Worm (Caenorhabditis elegans) whole organism, L4 larva: ENCODE data around the gene nhr-84.

Source experiments
- F10B5.3 ChIP-seq: sonication (generic microtip); optimal IDR thresholded peaks from 2 replicates; lab custom pipeline; 2016; ENCODE audit warnings: mild to moderate bottlenecking, missing genetic modification characterization, missing compliant biosample characterization
- F26F4.8 ChIP-seq: fragments of 200-800 bp; sonication (Bioruptor generic); conservative IDR thresholded peaks from 2 replicates; pipeline ENCODE4 v1.3.6; 2022; ENCODE audit warnings: missing genetic modification characterization, missing compliant biosample characterization
- Y105C5A.15 ChIP-seq: fragments of 200-800 bp; sonication (Bioruptor generic); IDR thresholded peaks from 2 replicates; pipeline ENCODE4 v1.3.6; 2022; ENCODE audit warnings: missing genetic modification characterization, missing compliant biosample characterization
- Y5F2A.4 ChIP-seq: fragments of 200-800 bp; sonication (Bioruptor generic); optimal IDR thresholded peaks from 2 replicates; lab custom pipeline; 2018; ENCODE audit warnings: mild to moderate bottlenecking, missing genetic modification characterization, missing compliant biosample characterization
- ZK337.2 ChIP-seq: fragments of 200-800 bp; sonication (Bioruptor generic); IDR thresholded peaks from 2 replicates; pipeline ENCODE4 v1.3.6; 2022; ENCODE audit warnings: missing genetic modification reagents, missing genetic modification characterization, missing compliant biosample characterization
- arid-1 ChIP-seq: fragments of 200-800 bp; sonication (Bioruptor generic); conservative IDR thresholded peaks from 2 replicates; pipeline ENCODE4 v1.3.6; 2022; ENCODE audit warnings: missing genetic modification reagents, missing genetic modification characterization, missing compliant biosample characterization
- ceh-44 ChIP-seq: fragments of 200-800 bp; sonication (Bioruptor generic); IDR thresholded peaks from 2 replicates; pipeline ENCODE4 v1.3.6; 2022; ENCODE audit warnings: missing genetic modification reagents, missing genetic modification characterization, missing compliant biosample characterization
- ceh-82 ChIP-seq: sonication (generic microtip); optimal IDR thresholded peaks from 2 replicates; lab custom pipeline; 2017; ENCODE audit warnings: missing biosample characterization, missing genetic modification characterization
- ctbp-1 ChIP-seq: fragments of 200-800 bp; sonication (Bioruptor generic); IDR thresholded peaks from 2 replicates; pipeline ENCODE4 v1.3.6; 2022; ENCODE audit warnings: missing genetic modification reagents, missing genetic modification characterization, missing compliant biosample characterization
- daf-12 ChIP-seq: fragments of 150-350 bp; optimal IDR thresholded peaks from 2 replicates; lab custom pipeline; 2014; ENCODE audit warnings: missing biosample characterization, missing genetic modification reagents, missing genetic modification characterization
- daf-16 ChIP-seq, 3 experiments: sonication (generic microtip); optimal IDR thresholded peaks; 2 replicates each; lab custom pipeline; 2016 to 2017; ENCODE audit warnings: missing genetic modification characterization in 3 of 3, missing genetic modification reagents in 3 of 3, mild to moderate bottlenecking in 2 of 3, missing compliant biosample characterization in 2 of 3, missing biosample characterization in 1 of 3, moderate library complexity in 1 of 3
- daf-8 ChIP-seq: fragments of 200-800 bp; sonication (Bioruptor generic); IDR thresholded peaks from 2 replicates; pipeline ENCODE4 v1.3.6; 2022; ENCODE audit warnings: missing genetic modification characterization, missing compliant biosample characterization
- dmd-6 ChIP-seq: fragments of 200-800 bp; sonication (Bioruptor generic); IDR thresholded peaks from 2 replicates; pipeline ENCODE4 v1.3.6; 2022; ENCODE audit warnings: missing genetic modification reagents, missing genetic modification characterization, missing compliant biosample characterization
- dpl-1 ChIP-seq: fragments of 150-350 bp; optimal IDR thresholded peaks from 2 replicates; lab custom pipeline; 2014; ENCODE audit warnings: missing biosample characterization, missing genetic modification reagents, missing genetic modification characterization
- fos-1 ChIP-seq: fragments of 150-350 bp; optimal IDR thresholded peaks from 2 replicates; lab custom pipeline; 2014; ENCODE audit warnings: missing biosample characterization, missing genetic modification characterization
- hlh-30 ChIP-seq: sonication (generic microtip); optimal IDR thresholded peaks from 2 replicates; lab custom pipeline; 2017; ENCODE audit warnings: antibody characterized with exemption, mild to moderate bottlenecking, missing genetic modification characterization, missing compliant biosample characterization; ENCODE audit not compliant: insufficient read depth
- jun-1 ChIP-seq: fragments of 150-350 bp; optimal IDR thresholded peaks from 2 replicates; lab custom pipeline; 2014; ENCODE audit warnings: missing biosample characterization, missing genetic modification reagents, missing genetic modification characterization
- lim-7 ChIP-seq: fragments of 200-800 bp; sonication (Bioruptor generic); IDR thresholded peaks from 2 replicates; pipeline ENCODE4 v1.3.6; 2022; ENCODE audit warnings: missing genetic modification characterization, missing compliant biosample characterization
- lin-1 ChIP-seq: fragments of 200-800 bp; sonication (Bioruptor generic); IDR thresholded peaks from 2 replicates; pipeline ENCODE4 v1.3.6; 2022; ENCODE audit warnings: missing genetic modification reagents, missing genetic modification characterization, missing compliant biosample characterization
- lin-29 ChIP-seq: fragments of 200-800 bp; sonication (Bioruptor generic); IDR thresholded peaks from 2 replicates; pipeline ENCODE4 v1.3.6; 2022; ENCODE audit warnings: missing genetic modification reagents, missing genetic modification characterization, missing compliant biosample characterization
- lsy-2 ChIP-seq, 2 experiments: fragments of 150-350 bp in 1 of 2; sonication (generic microtip) in 1 of 2; optimal IDR thresholded peaks; 2 replicates each; lab custom pipeline; 2014 to 2017; ENCODE audit warnings: missing biosample characterization in 2 of 2, missing genetic modification characterization in 2 of 2
- madf-5 ChIP-seq, 2 experiments: fragments of 200-800 bp; sonication (Bioruptor generic); IDR thresholded peaks; 2 replicates each; pipeline ENCODE4 v1.3.6; 2022; ENCODE audit warnings: missing compliant biosample characterization in 2 of 2, missing genetic modification characterization in 2 of 2
- mdt-29 ChIP-seq: fragments of 200-800 bp; sonication (Bioruptor generic); IDR thresholded peaks from 2 replicates; pipeline ENCODE4 v1.3.6; 2022; ENCODE audit warnings: missing genetic modification reagents, missing genetic modification characterization, missing compliant biosample characterization
- mxl-3 ChIP-seq: fragments of 200-800 bp; sonication (Bioruptor generic); optimal IDR thresholded peaks from 2 replicates; lab custom pipeline; 2018; ENCODE audit warnings: mild to moderate bottlenecking, missing genetic modification characterization, missing compliant biosample characterization
- nhr-10 ChIP-seq: fragments of 150-350 bp; optimal IDR thresholded peaks from 2 replicates; lab custom pipeline; 2014; ENCODE audit warnings: missing biosample characterization, missing genetic modification characterization
- nhr-102 ChIP-seq: sonication (generic microtip); optimal IDR thresholded peaks from 2 replicates; lab custom pipeline; 2016; ENCODE audit warnings: mild to moderate bottlenecking, missing genetic modification characterization, moderate library complexity, missing compliant biosample characterization
- nhr-111 ChIP-seq: fragments of 200-800 bp; sonication (Bioruptor generic); optimal IDR thresholded peaks from 2 replicates; lab custom pipeline; 2018; ENCODE audit warnings: mild to moderate bottlenecking, missing genetic modification characterization, missing compliant biosample characterization
- nhr-28 ChIP-seq: fragments of 150-350 bp; optimal IDR thresholded peaks from 2 replicates; lab custom pipeline; 2014; ENCODE audit warnings: missing biosample characterization, missing genetic modification characterization
- nhr-42 ChIP-seq: fragments of 200-800 bp; sonication (Bioruptor generic); IDR thresholded peaks from 2 replicates; pipeline ENCODE4 v1.3.6; 2022; ENCODE audit warnings: missing genetic modification characterization, missing compliant biosample characterization
- nhr-76 ChIP-seq: fragments of 150-350 bp; optimal IDR thresholded peaks from 2 replicates; lab custom pipeline; 2014; ENCODE audit warnings: missing biosample characterization, missing genetic modification characterization
- nhr-77 ChIP-seq: fragments of 150-350 bp; optimal IDR thresholded peaks from 2 replicates; lab custom pipeline; 2014; ENCODE audit warnings: missing biosample characterization, missing genetic modification characterization
- php-3 ChIP-seq: fragments of 200-800 bp; sonication (Bioruptor generic); IDR thresholded peaks from 2 replicates; pipeline ENCODE4 v1.3.6; 2022; ENCODE audit warnings: missing genetic modification reagents, missing genetic modification characterization, missing compliant biosample characterization
- pqm-1 ChIP-seq: sonication (generic microtip); optimal IDR thresholded peaks from 2 replicates; lab custom pipeline; 2017; ENCODE audit warnings: missing biosample characterization, missing genetic modification characterization
- saeg-2 ChIP-seq: fragments of 200-800 bp; sonication (Bioruptor generic); IDR thresholded peaks from 2 replicates; pipeline ENCODE4 v1.3.6; 2022; ENCODE audit warnings: missing genetic modification reagents, missing genetic modification characterization, missing compliant biosample characterization
- set-16 ChIP-seq: fragments of 200-800 bp; sonication (Bioruptor generic); IDR thresholded peaks from 2 replicates; pipeline ENCODE4 v1.3.6; 2022; ENCODE audit warnings: missing genetic modification reagents, missing genetic modification characterization, missing compliant biosample characterization
- skn-1 ChIP-seq: fragments of 150-350 bp; optimal IDR thresholded peaks from 2 replicates; lab custom pipeline; 2014; ENCODE audit warnings: missing biosample characterization, missing genetic modification characterization
- snpc-4 ChIP-seq: fragments of 150-350 bp; optimal IDR thresholded peaks from 2 replicates; lab custom pipeline; 2014; ENCODE audit warnings: missing biosample characterization, missing genetic modification characterization
- spr-1 ChIP-seq: sonication (generic microtip); optimal IDR thresholded peaks from 2 replicates; lab custom pipeline; 2016; ENCODE audit warnings: mild to moderate bottlenecking, missing genetic modification characterization, missing compliant biosample characterization
- unc-62 ChIP-seq, 3 experiments: fragments of 150-350 bp in 1 of 3; sonication (generic microtip); optimal IDR thresholded peaks in 2 of 3; peaks in 1 of 3; 1 replicate in 1 of 3; 2 replicates in 2 of 3; lab custom pipeline; 2014 to 2017; ENCODE audit warnings: missing biosample characterization in 3 of 3, missing genetic modification characterization in 3 of 3, missing genetic modification reagents in 3 of 3, missing genotype in 1 of 3
- vab-7 ChIP-seq: fragments of 200-800 bp; sonication (Bioruptor generic); IDR thresholded peaks from 2 replicates; pipeline ENCODE4 v1.3.6; 2022; ENCODE audit warnings: missing genetic modification reagents, missing genetic modification characterization, missing compliant biosample characterization
- zfp-2 ChIP-seq: sonication (generic microtip); optimal IDR thresholded peaks from 2 replicates; lab custom pipeline; 2016; ENCODE audit warnings: mild to moderate bottlenecking, missing genetic modification characterization, missing compliant biosample characterization
- ztf-11 ChIP-seq: fragments of 150-350 bp; optimal IDR thresholded peaks from 2 replicates; lab custom pipeline; 2014; ENCODE audit warnings: missing biosample characterization, missing genetic modification characterization
- ztf-7 ChIP-seq: fragments of 150-350 bp; optimal IDR thresholded peaks from 2 replicates; lab custom pipeline; 2014; ENCODE audit warnings: missing biosample characterization, missing genetic modification characterization

Gene nhr-84

DNA sequence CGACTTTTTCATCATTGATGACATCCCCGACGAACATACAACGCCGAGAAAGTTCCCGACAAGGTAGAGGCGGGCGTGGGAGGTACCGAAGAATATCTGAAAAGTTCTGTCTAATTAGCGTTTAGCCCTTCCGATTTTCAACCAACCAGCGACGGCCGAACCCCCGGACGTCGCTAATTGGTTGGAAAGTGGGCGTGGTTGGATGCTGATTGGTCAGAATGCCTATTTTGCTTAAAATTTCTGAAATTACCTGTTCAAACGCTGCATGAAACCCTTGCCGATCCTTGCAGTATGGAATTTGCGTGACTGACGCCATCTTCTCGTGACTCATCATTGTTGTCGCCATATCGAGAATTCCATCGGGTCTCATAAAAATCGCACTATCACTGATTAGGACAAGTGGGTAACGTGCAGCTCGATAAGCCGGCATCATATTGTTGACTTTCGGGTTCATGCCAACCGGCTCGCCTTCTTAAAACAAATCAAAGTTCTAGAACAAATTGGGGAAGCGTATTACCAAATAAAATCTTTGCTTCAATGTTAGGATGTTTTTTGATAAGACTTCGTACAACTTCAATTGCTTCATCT is 8.4 kb upstream of the nhr-84 start (continued):
- TF ChIP-seq daf-12 (tag; lab: Kevin White, UChicago): no peak

DNA sequence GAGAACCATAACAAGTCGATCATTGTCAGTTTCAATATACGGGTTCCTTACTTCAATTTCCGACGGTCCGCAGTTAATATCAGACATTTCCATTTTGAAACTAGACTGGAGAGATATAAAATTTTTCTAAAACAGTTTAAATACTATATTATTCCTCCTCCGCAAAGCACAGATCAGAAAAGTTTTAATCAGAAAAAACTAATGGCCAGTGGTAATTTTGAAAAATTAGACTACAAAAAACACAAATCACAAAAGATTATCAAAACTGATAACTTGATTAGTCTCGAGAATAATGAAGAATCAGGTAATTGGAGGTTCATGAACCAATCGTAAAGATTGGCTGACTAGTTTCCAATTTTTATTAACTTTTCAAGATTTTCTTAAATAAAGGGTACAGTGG is 6.6 kb upstream of the nhr-84 start, which contains the start of gene T06C12.9:
T06C12.9 (minus strand) TSS at position 101 of the 400 bp plus-strand sequence.
- TF ChIP-seq set-16 (no peak), vab-7 (GFP tag; lab: Robert Waterston, UW) (no peak), nhr-28 (tag; lab: Kevin White, UChicago) (peak; percentile 3)
- TF ChIP-seq, all 104 proteins: peak for 1

DNA sequence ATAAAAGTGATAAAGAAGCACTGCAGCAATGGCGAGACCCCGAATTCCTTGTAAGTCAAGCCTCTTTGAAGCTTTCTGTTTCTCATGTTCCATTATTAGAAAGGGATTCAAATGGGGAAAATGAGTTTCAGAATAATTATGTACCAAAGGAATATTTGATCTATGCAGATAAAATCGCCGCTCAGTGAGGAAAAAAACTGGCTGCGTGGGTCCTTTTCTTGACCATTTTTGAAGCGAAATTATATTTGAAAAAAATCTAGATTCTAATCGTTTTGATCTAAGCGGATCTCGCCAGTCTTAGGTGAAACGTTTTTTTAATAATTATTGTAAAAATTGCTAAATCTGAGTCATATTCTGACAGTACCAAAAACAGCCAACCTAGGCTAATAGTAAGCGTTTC is 5.3 kb upstream of the nhr-84 start, which contains the start of gene oac-42:
oac-42 (minus strand) TSS at position 101 of the 400 bp plus-strand sequence.
- TF ChIP-seq unc-62 (GFP tag; optimal IDR thresholded peaks at IDR 0.05 in 1 of 2; lab: Kevin White, UChicago) (peak in 1 of 2 experiments; percentile 57), unc-62 (tag; optimal IDR thresholded peaks at IDR 0.05; lab: Kevin White, UChicago) (no peak), F26F4.8 (GFP tag; lab: Robert Waterston, UW) (no peak), zfp-2 (tag; lab: Kevin White, UChicago) (no peak), dpl-1 (GFP tag; lab: Kevin White, UChicago) (no peak)
- TF ChIP-seq, all 104 proteins: peak for 1

DNA sequence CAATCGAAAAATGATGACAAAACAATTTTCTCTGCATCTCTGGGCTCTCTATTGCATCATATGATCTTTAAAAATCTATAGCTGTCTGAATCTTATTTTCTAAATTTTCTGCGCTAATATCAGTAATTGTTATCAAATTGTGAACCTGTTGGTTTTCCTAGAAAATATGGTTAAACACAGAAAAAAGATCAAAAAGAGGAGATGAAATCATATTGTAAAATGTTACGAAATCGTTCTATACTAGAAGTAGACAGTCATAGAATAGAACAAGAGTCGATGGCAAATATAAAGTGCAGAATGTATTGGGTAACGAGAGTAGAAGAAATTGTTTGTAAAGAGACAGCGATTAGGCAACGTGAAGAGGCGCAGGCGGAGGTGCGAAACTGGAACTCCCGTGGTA is 1.3 kb upstream of the nhr-84 start:
- TF ChIP-seq dpl-1 (GFP tag; lab: Kevin White, UChicago) (no peak), ctbp-1 (GFP tag; lab: Robert Waterston, UW) (no peak), nhr-102 (tag; lab: Kevin White, UChicago) (no peak), hlh-30 (tag; lab: Kevin White, UChicago) (peak; percentile 59), nhr-76 (no peak), saeg-2 (GFP tag; lab: Robert Waterston, UW) (no peak), nhr-111 (GFP tag; lab: Kevin White, UChicago) (no peak), lim-7 (GFP tag; lab: Robert Waterston, UW) (no peak), dmd-6 (GFP tag; lab: Robert Waterston, UW) (peak; percentile 87), php-3 (GFP tag; lab: Robert Waterston, UW) (no peak), snpc-4 (no peak), Y105C5A.15 (GFP tag; lab: Robert Waterston, UW) (no peak), arid-1 (no peak), nhr-42 (GFP tag; lab: Robert Waterston, UW) (no peak), unc-62 (GFP tag; optimal IDR thresholded peaks at IDR 0.05 in 1 of 2; lab: Kevin White, UChicago) (no peak), unc-62 (tag; optimal IDR thresholded peaks at IDR 0.05; lab: Kevin White, UChicago) (no peak), ceh-82 (tag; lab: Kevin White, UChicago) (no peak), mdt-29 (GFP tag; lab: Robert Waterston, UW) (no peak), lin-1 (GFP tag; lab: Robert Waterston, UW) (0 out of 2 replicates have a peak, but pooled peaks have one; percentile 12), vab-7 (GFP tag; lab: Robert Waterston, UW) (no peak), madf-5 (GFP tag; IDR thresholded peaks at IDR 0.05; lab: Robert Waterston, UW) (no peak), Y5F2A.4 (GFP tag; lab: Kevin White, UChicago) (no peak), spr-1 (tag; lab: Kevin White, UChicago) (no peak), ztf-7 (tag; lab: Kevin White, UChicago) (peak; percentile 95), daf-16 (GFP tag; optimal IDR thresholded peaks at IDR 0.05; lab: Kevin White, UChicago) (no peak), daf-16 (tag; optimal IDR thresholded peaks at IDR 0.05; lab: Kevin White, UChicago) (peak; percentile 61), ceh-44 (GFP tag; lab: Robert Waterston, UW) (no peak), daf-8 (GFP tag; lab: Robert Waterston, UW) (no peak), pqm-1 (peak; percentile 17), fos-1 (tag; lab: Kevin White, UChicago) (no peak), jun-1 (peak; percentile 7), skn-1 (tag; lab: Kevin White, UChicago) (no peak), ZK337.2 (no peak), set-16 (no peak), lin-29 (no peak), nhr-10 (tag; lab: Kevin White, UChicago) (no peak), F10B5.3 (tag; lab: Kevin White, UChicago) (no peak), mxl-3 (GFP tag; lab: Kevin White, UChicago) (no peak), nhr-77 (tag; lab: Kevin White, UChicago) (peak; percentile 75), ztf-11 (tag; lab: Kevin White, UChicago) (no peak), lsy-2 (tag; optimal IDR thresholded peaks at IDR 0.05; lab: Kevin White, UChicago) (peak; percentile 51 to 60)
